Fruit fly (Drosophila melanogaster) whole organism, prepupa: Measurements from ENCODE around the gene CG12118.

Experiments
- CG16779 ChIP-seq: fragments of 200-800 bp; sonication (Bioruptor generic); optimal IDR thresholded peaks from 3 replicates; lab custom pipeline; 2017; ENCODE audit warnings: missing biosample characterization, mild to moderate bottlenecking, missing genetic modification characterization
- dac ChIP-seq: fragments of 200-800 bp; sonication (Bioruptor generic); optimal IDR thresholded peaks from 2 replicates; lab custom pipeline; 2017; ENCODE audit warnings: missing biosample characterization, mild to moderate bottlenecking, missing genetic modification characterization
- vri ChIP-seq: fragments of 200-800 bp; sonication (Bioruptor generic); optimal IDR thresholded peaks from 3 replicates; lab custom pipeline; 2016; ENCODE audit warnings: missing biosample characterization, mild to moderate bottlenecking, missing genetic modification characterization

DNA sequence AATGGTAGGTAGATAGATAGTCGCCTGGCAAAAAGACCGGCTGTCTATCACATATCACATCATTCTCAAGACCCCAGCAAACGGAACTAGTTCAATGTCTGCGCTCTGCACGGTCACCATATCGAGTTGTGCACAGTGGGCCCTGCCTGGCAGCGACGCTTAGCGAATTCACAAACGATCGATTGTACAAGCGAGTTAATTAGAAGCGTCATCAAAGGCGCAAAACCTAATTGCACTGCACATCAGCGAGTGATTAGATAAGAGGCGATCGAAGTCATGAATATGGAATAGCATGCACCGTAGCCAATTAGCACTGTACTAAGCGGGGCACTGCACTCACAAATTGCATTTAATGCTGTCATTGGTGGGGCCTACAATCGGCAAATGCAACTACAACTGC is 24.2 kb upstream of the CG12118 start:
- no peak for TF ChIP-seq CG16779
- TF ChIP-seq dac (GFP tag; lab: Kevin White, UChicago) = peak; percentile 15
- no peak for TF ChIP-seq vri (GFP tag; lab: Kevin White, UChicago)
